Worm (Caenorhabditis elegans) whole organism, late embryonic: ENCODE measurements around the gene tbc-16.

Experiments
- F13H6.1 ChIP-seq: sonication (generic microtip); optimal IDR thresholded peaks from 2 replicates; lab custom pipeline; 2016; ENCODE audit warnings: missing genetic modification characterization, missing compliant biosample characterization
- K02D7.2 ChIP-seq: sonication (generic microtip); optimal IDR thresholded peaks from 2 replicates; lab custom pipeline; 2017; ENCODE audit warnings: mild to moderate bottlenecking, missing genetic modification characterization, missing compliant biosample characterization
- ama-1 ChIP-seq: fragments of 150-350 bp; optimal IDR thresholded peaks from 2 replicates; lab custom pipeline; 2014
- hlh-15 ChIP-seq: sonication (generic microtip); optimal IDR thresholded peaks from 2 replicates; lab custom pipeline; 2016; ENCODE audit warnings: missing genetic modification characterization, missing compliant biosample characterization
- nfya-1 ChIP-seq: sonication (generic microtip); optimal IDR thresholded peaks from 2 replicates; lab custom pipeline; 2017; ENCODE audit warnings: missing genetic modification characterization, mild to moderate bottlenecking, missing compliant biosample characterization, antibody characterized with exemption, moderate library complexity
- sox-4 ChIP-seq: sonication (generic microtip); optimal IDR thresholded peaks from 2 replicates; lab custom pipeline; 2017; ENCODE audit warnings: mild to moderate bottlenecking, missing genetic modification characterization, inconsistent platforms, missing compliant biosample characterization

DNA sequence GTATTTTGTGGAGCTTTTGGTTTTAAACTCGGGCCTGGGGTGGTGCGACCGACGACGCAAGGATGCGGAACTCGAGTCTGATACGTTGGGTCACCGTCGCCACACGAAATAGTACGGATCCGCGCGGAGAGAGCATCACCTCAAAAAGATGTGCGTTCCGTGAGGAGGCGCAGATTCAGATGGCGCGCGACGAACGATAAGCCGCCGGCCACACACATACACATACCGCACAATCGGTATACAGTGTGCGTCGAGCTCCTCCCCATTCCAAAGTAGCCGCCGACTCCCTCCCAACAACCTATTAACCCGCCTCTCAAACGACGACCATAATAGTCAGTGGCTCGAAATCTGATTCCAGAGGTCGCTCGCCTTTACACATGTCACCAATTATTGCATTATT is 7.1 kb upstream of the tbc-16 start, which contains the start of gene F49E10.2:
- TF ChIP-seq K02D7.2 (tag; lab: Kevin White, UChicago) (no peak), F13H6.1 (no peak), nfya-1 (tag; lab: Kevin White, UChicago) (no peak), ama-1 (no peak), sox-4 (tag; lab: Kevin White, UChicago) (no peak), hlh-15 (tag; lab: Kevin White, UChicago) (no peak)
